Worm (Caenorhabditis elegans) whole organism, young adult: ENCODE measurements around the gene F36D4.5.

Experiments used
- B0261.1 ChIP-seq: sonication (generic microtip); optimal IDR thresholded peaks from 2 replicates; lab custom pipeline; 2016; ENCODE audit warnings: mild to moderate bottlenecking, missing genetic modification characterization, moderate library complexity, missing compliant biosample characterization
- F22D6.2 ChIP-seq: sonication (generic microtip); optimal IDR thresholded peaks from 2 replicates; lab custom pipeline; 2016; ENCODE audit warnings: mild to moderate bottlenecking, missing genetic modification characterization, missing compliant biosample characterization
- F23B12.7 ChIP-seq: sonication (generic microtip); optimal IDR thresholded peaks from 2 replicates; lab custom pipeline; 2017; ENCODE audit warnings: missing genetic modification characterization, mild to moderate bottlenecking, missing compliant biosample characterization, antibody characterized with exemption, moderate library complexity; ENCODE audit not compliant: insufficient read depth
- F49E8.2 ChIP-seq: sonication (generic microtip); optimal IDR thresholded peaks from 3 replicates; lab custom pipeline; 2017; ENCODE audit warnings: missing genetic modification characterization, mild to moderate bottlenecking, missing compliant biosample characterization, antibody characterized with exemption, moderate library complexity; ENCODE audit not compliant: insufficient read depth
- F52B5.7 ChIP-seq: sonication (generic microtip); optimal IDR thresholded peaks from 2 replicates; lab custom pipeline; 2016; ENCODE audit warnings: mild to moderate bottlenecking, missing genetic modification characterization, missing compliant biosample characterization
- K11D2.4 ChIP-seq: fragments of 200-800 bp; sonication (Bioruptor generic); IDR thresholded peaks from 2 replicates; pipeline ENCODE4 v1.3.6; 2022; ENCODE audit warnings: missing genetic modification reagents, missing genetic modification characterization, missing compliant biosample characterization
- T07F8.4 ChIP-seq: sonication (generic microtip); optimal IDR thresholded peaks from 2 replicates; lab custom pipeline; 2016; ENCODE audit warnings: mild to moderate bottlenecking, missing genetic modification characterization, moderate library complexity, missing compliant biosample characterization
- T26A5.8 ChIP-seq: sonication (generic microtip); optimal IDR thresholded peaks from 2 replicates; lab custom pipeline; 2016; ENCODE audit warnings: missing genetic modification characterization, missing compliant biosample characterization
- Y95B8A.8 ChIP-seq: fragments of 200-800 bp; sonication (Bioruptor generic); IDR thresholded peaks from 2 replicates; pipeline ENCODE4 v1.3.6; 2022; ENCODE audit warnings: missing genetic modification reagents, missing genetic modification characterization, missing compliant biosample characterization
- ama-1 ChIP-seq, 3 experiments: fragments of 150-350 bp in 1 of 3; sonication (generic microtip) in 2 of 3; optimal IDR thresholded peaks; 2 replicates each; lab custom pipeline; 2014 to 2018; ENCODE audit warnings: missing biosample characterization in 2 of 3, missing genetic modification characterization in 2 of 3, missing genetic modification reagents in 2 of 3
- aptf-3 ChIP-seq: fragments of 200-800 bp; sonication (Bioruptor generic); IDR thresholded peaks from 2 replicates; pipeline ENCODE4 v1.3.6; 2022; ENCODE audit warnings: missing genetic modification characterization, missing compliant biosample characterization
- attf-3 ChIP-seq: fragments of 200-800 bp; sonication (Bioruptor generic); conservative IDR thresholded peaks from 2 replicates; pipeline ENCODE4 v1.3.6; 2022; ENCODE audit warnings: missing genetic modification reagents, missing genetic modification characterization, missing compliant biosample characterization
- cebp-1 ChIP-seq, 2 experiments: fragments of 200-800 bp in 1 of 2; sonication (Bioruptor generic) in 1 of 2; sonication (generic microtip) in 1 of 2; IDR thresholded peaks in 1 of 2; optimal IDR thresholded peaks in 1 of 2; 2 replicates each; pipeline versions ENCODE4 v1.3.6 to Lab custom; 2017 to 2022; ENCODE audit warnings: missing compliant biosample characterization in 2 of 2, missing genetic modification characterization in 2 of 2, mild to moderate bottlenecking in 1 of 2, missing genetic modification reagents in 1 of 2, moderate library complexity in 1 of 2
- ceh-100 ChIP-seq: fragments of 200-800 bp; sonication (Bioruptor generic); IDR thresholded peaks from 2 replicates; pipeline ENCODE4 v1.3.6; 2022; ENCODE audit warnings: missing genetic modification reagents, missing genetic modification characterization, missing compliant biosample characterization
- ceh-27 ChIP-seq: fragments of 200-800 bp; sonication (Bioruptor generic); optimal IDR thresholded peaks from 2 replicates; lab custom pipeline; 2018; ENCODE audit warnings: mild to moderate bottlenecking, missing genetic modification characterization, moderate library complexity, missing compliant biosample characterization
- ceh-79 ChIP-seq: sonication (generic microtip); optimal IDR thresholded peaks from 2 replicates; lab custom pipeline; 2017; ENCODE audit warnings: mild to moderate bottlenecking, missing genetic modification characterization, missing compliant biosample characterization
- chd-7 ChIP-seq: sonication (generic microtip); optimal IDR thresholded peaks from 2 replicates; lab custom pipeline; 2016; ENCODE audit warnings: mild to moderate bottlenecking, missing genetic modification characterization, moderate library complexity, missing compliant biosample characterization
- die-1 ChIP-seq: sonication (generic microtip); optimal IDR thresholded peaks from 2 replicates; lab custom pipeline; 2016; ENCODE audit warnings: missing genotype, mild to moderate bottlenecking, missing genetic modification characterization, missing compliant biosample characterization
- dox-1 ChIP-seq: fragments of 200-800 bp; sonication (Bioruptor generic); IDR thresholded peaks from 2 replicates; pipeline ENCODE4 v1.3.6; 2022; ENCODE audit warnings: missing genetic modification reagents, missing genetic modification characterization, missing compliant biosample characterization
- efl-1 ChIP-seq: fragments of 150-350 bp; optimal IDR thresholded peaks from 2 replicates; lab custom pipeline; 2014; ENCODE audit warnings: missing biosample characterization, missing genetic modification reagents, missing genetic modification characterization
- ekl-4 ChIP-seq: fragments of 200-800 bp; sonication (Bioruptor generic); IDR thresholded peaks from 2 replicates; pipeline ENCODE4 v1.3.6; 2022; ENCODE audit warnings: missing genetic modification reagents, missing genetic modification characterization, missing compliant biosample characterization
- hrde-1 ChIP-seq: sonication (generic microtip); optimal IDR thresholded peaks from 2 replicates; lab custom pipeline; 2016; ENCODE audit warnings: missing genetic modification characterization, mild to moderate bottlenecking, missing compliant biosample characterization, moderate library complexity, missing genotype, missing genetic modification reagents, borderline replicate concordance
- lin-40 ChIP-seq: sonication (generic microtip); optimal IDR thresholded peaks from 2 replicates; lab custom pipeline; 2016; ENCODE audit warnings: missing genetic modification characterization, mild to moderate bottlenecking, missing compliant biosample characterization, missing genotype, missing genetic modification reagents
- lin-54 ChIP-seq: fragments of 200-800 bp; sonication (Bioruptor generic); optimal IDR thresholded peaks from 2 replicates; lab custom pipeline; 2018; ENCODE audit warnings: mild to moderate bottlenecking, missing genetic modification characterization, missing compliant biosample characterization
- lir-1 ChIP-seq: fragments of 200-800 bp; sonication (Bioruptor generic); conservative IDR thresholded peaks from 2 replicates; pipeline ENCODE4 v1.3.6; 2022; ENCODE audit warnings: missing genetic modification reagents, missing genetic modification characterization, missing compliant biosample characterization
- madf-3 ChIP-seq: fragments of 200-800 bp; sonication (Bioruptor generic); IDR thresholded peaks from 2 replicates; pipeline ENCODE4 v1.3.6; 2022; ENCODE audit warnings: missing genetic modification reagents, missing genetic modification characterization, missing compliant biosample characterization
- mcd-1 ChIP-seq: fragments of 200-800 bp; sonication (Bioruptor generic); IDR thresholded peaks from 2 replicates; pipeline ENCODE4 v1.3.6; 2022; ENCODE audit warnings: missing genetic modification reagents, missing genetic modification characterization, missing compliant biosample characterization
- mxl-1 ChIP-seq: sonication (generic microtip); optimal IDR thresholded peaks from 2 replicates; lab custom pipeline; 2016; ENCODE audit warnings: missing genetic modification characterization, missing compliant biosample characterization
- nfya-2 ChIP-seq: fragments of 200-800 bp; sonication (Bioruptor generic); IDR thresholded peaks from 2 replicates; pipeline ENCODE4 v1.3.6; 2022; ENCODE audit warnings: missing genetic modification reagents, missing genetic modification characterization, missing compliant biosample characterization
- nhr-27 ChIP-seq: fragments of 200-800 bp; sonication (Bioruptor generic); optimal IDR thresholded peaks from 2 replicates; lab custom pipeline; 2018; ENCODE audit warnings: mild to moderate bottlenecking, missing genetic modification characterization, moderate library complexity, missing compliant biosample characterization
- tlf-1 ChIP-seq: fragments of 200-800 bp; sonication (Bioruptor generic); optimal IDR thresholded peaks from 2 replicates; lab custom pipeline; 2018; ENCODE audit warnings: mild to moderate bottlenecking, missing genetic modification characterization, missing compliant biosample characterization
- unc-130 ChIP-seq: sonication (generic microtip); optimal IDR thresholded peaks from 2 replicates; lab custom pipeline; 2016; ENCODE audit warnings: missing genetic modification reagents, missing genetic modification characterization, missing compliant biosample characterization
- zfh-2 ChIP-seq: fragments of 200-800 bp; sonication (Bioruptor generic); conservative IDR thresholded peaks from 2 replicates; pipeline ENCODE4 v1.3.6; 2022; ENCODE audit warnings: missing genetic modification reagents, missing genetic modification characterization, missing compliant biosample characterization
- ztf-22 ChIP-seq: fragments of 200-800 bp; sonication (Bioruptor generic); optimal IDR thresholded peaks from 2 replicates; lab custom pipeline; 2018; ENCODE audit warnings: mild to moderate bottlenecking, missing genetic modification characterization, moderate library complexity, missing compliant biosample characterization

The F36D4.5 gene

ce11 chrV:9425593-9425992 is at the start of gene F36D4.5:
Gene F36D4.5 (minus strand): TSS chrV:9425817.
- TF ChIP-seq lin-40 (tag; lab: Kevin White, UChicago) (no peak), efl-1 (GFP tag; lab: Kevin White, UChicago) (no peak), hrde-1 (tag; lab: Kevin White, UChicago) (no peak), cebp-1 (GFP tag; IDR thresholded peaks at IDR 0.05; lab: Robert Waterston, UW) (no peak), cebp-1 (tag; optimal IDR thresholded peaks at IDR 0.05; lab: Kevin White, UChicago) (peak; percentile 20), ceh-79 (no peak)

- TF ChIP-seq nfya-2 (no peak), dox-1 (GFP tag; lab: Robert Waterston, UW) (no peak), F49E8.2 (no peak), mcd-1 (no peak), ztf-22 (GFP tag; lab: Kevin White, UChicago) (no peak)
Measured at ce11 chrV:9473924-9474323, 48.3 kb upstream of the F36D4.5 start.

- no peak for TF ChIP-seq ama-1 (optimal IDR thresholded peaks at IDR 0.05; lab: Kevin White, UChicago)
- TF ChIP-seq ama-1 (GFP tag; optimal IDR thresholded peaks at IDR 0.05; lab: Kevin White, UChicago): no peak
- no peak for TF ChIP-seq lin-54
- TF ChIP-seq T26A5.8 (tag; lab: Kevin White, UChicago): no peak
- TF ChIP-seq lir-1 (GFP tag; lab: Robert Waterston, UW): no peak
- TF ChIP-seq zfh-2: no peak
- TF ChIP-seq chd-7 (tag; lab: Kevin White, UChicago): no peak
- TF ChIP-seq die-1 (tag; lab: Kevin White, UChicago): no peak
- TF ChIP-seq F22D6.2: no peak
- TF ChIP-seq K11D2.4 (GFP tag; lab: Robert Waterston, UW): no peak
- no peak for TF ChIP-seq madf-3 (GFP tag; lab: Robert Waterston, UW)
- TF ChIP-seq unc-130: no peak
- no peak for TF ChIP-seq F52B5.7 (tag; lab: Kevin White, UChicago)
- TF ChIP-seq ceh-100 (GFP tag; lab: Robert Waterston, UW): no peak
- no peak for TF ChIP-seq ekl-4 (GFP tag; lab: Robert Waterston, UW)
- TF ChIP-seq mxl-1 (tag; lab: Kevin White, UChicago): no peak
- no peak for TF ChIP-seq Y95B8A.8 (GFP tag; lab: Robert Waterston, UW)
- no peak for TF ChIP-seq nhr-27 (tag; lab: Kevin White, UChicago)
- no peak for TF ChIP-seq tlf-1 (GFP tag; lab: Kevin White, UChicago)
- TF ChIP-seq T07F8.4: no peak
- no peak for TF ChIP-seq F49E8.2
Measured at ce11 chrV:9471675-9472074, 46.1 kb upstream of the F36D4.5 start, which contains the start of gene flp-6. Gene flp-6 (plus strand): TSS chrV:9471975.

- no peak for TF ChIP-seq attf-3 (GFP tag; lab: Robert Waterston, UW)
- TF ChIP-seq ceh-27: no peak
- TF ChIP-seq die-1 (tag; lab: Kevin White, UChicago): no peak
- no peak for TF ChIP-seq F23B12.7
- TF ChIP-seq, all 124 proteins: peak for 0
Measured at ce11 chrV:9465529-9465928, 39.9 kb upstream of the F36D4.5 start.

- TF ChIP-seq aptf-3 (GFP tag; lab: Robert Waterston, UW) (no peak), B0261.1 (tag; lab: Kevin White, UChicago) (no peak), F22D6.2 (no peak)
Measured at ce11 chrV:9462605-9463004, 37.0 kb upstream of the F36D4.5 start, which contains the start of gene F07D3.3. Gene F07D3.3 (minus strand): TSS chrV:9462705.
